Fruit fly (Drosophila melanogaster) whole organism: ENCODE data around the gene TwdlH.

Experiments
- CG8478 ChIP-seq: fragments of >200 bp; optimal IDR thresholded peaks from 2 replicates; lab custom pipeline; 2018; ENCODE audit warnings: inconsistent platforms
- Dll ChIP-seq: fragments of >200 bp; optimal IDR thresholded peaks from 2 replicates; lab custom pipeline; 2017
- EcR ChIP-seq, 2 experiments: fragments of >200 bp; optimal IDR thresholded peaks; 2 replicates each; lab custom pipeline; 2017; ENCODE audit warnings: missing biosample characterization in 2 of 2, missing genetic modification characterization in 2 of 2, missing genetic modification reagents in 2 of 2
- psq ChIP-seq: fragments of >200 bp; optimal IDR thresholded peaks from 2 replicates; lab custom pipeline; 2017
- usp ChIP-seq: fragments of >200 bp; optimal IDR thresholded peaks from 2 replicates; lab custom pipeline; 2017; ENCODE audit warnings: missing biosample characterization, missing genetic modification characterization, mixed read lengths

dm6 chr3R:26634585-26634984 is 1.1 kb downstream of the TwdlH start, which contains the start of gene TwdlR:
- TF ChIP-seq EcR (GFP tag; optimal IDR thresholded peaks at IDR 0.05; lab: Kevin White, UChicago) (no peak), psq (no peak), usp (GFP tag; lab: Kevin White, UChicago) (no peak), Dll (lab: Kevin White, UChicago) (no peak), CG8478 (lab: Kevin White, UChicago) (no peak)
